Worm (Caenorhabditis elegans) whole organism, midembryonic: ENCODE data around the gene C54F6.15.

Source experiments
- T22C8.4 ChIP-seq: fragments of 200-800 bp; sonication (Bioruptor generic); IDR thresholded peaks from 2 replicates; pipeline ENCODE4 v1.3.6; 2022; ENCODE audit warnings: missing genetic modification characterization, missing compliant biosample characterization
- cog-1 ChIP-seq: sonication (generic microtip); optimal IDR thresholded peaks from 2 replicates; lab custom pipeline; 2016; ENCODE audit warnings: missing genetic modification characterization, missing compliant biosample characterization
- flt-1 ChIP-seq: fragments of 200-800 bp; sonication (Bioruptor generic); IDR thresholded peaks from 2 replicates; pipeline ENCODE4 v1.3.6; 2022; ENCODE audit warnings: missing genetic modification characterization, missing compliant biosample characterization
- klf-2 ChIP-seq: fragments of 200-800 bp; sonication (Bioruptor generic); conservative IDR thresholded peaks from 2 replicates; pipeline ENCODE4 v1.3.6; 2022; ENCODE audit warnings: missing genetic modification reagents, missing genetic modification characterization, missing compliant biosample characterization
- med-1 ChIP-seq: sonication (generic microtip); optimal IDR thresholded peaks from 2 replicates; lab custom pipeline; 2017; ENCODE audit warnings: missing genetic modification characterization, mild to moderate bottlenecking, missing compliant biosample characterization, antibody characterized with exemption, missing genetic modification reagents; ENCODE audit not compliant: insufficient read depth
- ref-1 ChIP-seq: fragments of 200-800 bp; sonication (Bioruptor generic); conservative IDR thresholded peaks from 2 replicates; pipeline ENCODE4 v1.3.6; 2022; ENCODE audit warnings: missing genetic modification reagents, missing genetic modification characterization, missing compliant biosample characterization
- tab-1 ChIP-seq: fragments of 200-800 bp; sonication (Bioruptor generic); IDR thresholded peaks from 2 replicates; pipeline ENCODE4 v1.3.6; 2022; ENCODE audit warnings: missing genetic modification characterization, missing compliant biosample characterization
- ztf-23 ChIP-seq: fragments of 200-800 bp; sonication (Bioruptor generic); IDR thresholded peaks from 2 replicates; pipeline ENCODE4 v1.3.6; 2022; ENCODE audit warnings: missing genetic modification reagents, missing genetic modification characterization, missing compliant biosample characterization
- ztf-29 ChIP-seq: fragments of 200-800 bp; sonication (Bioruptor generic); IDR thresholded peaks from 2 replicates; pipeline ENCODE4 v1.3.6; 2022; ENCODE audit warnings: missing genetic modification reagents, missing genetic modification characterization, missing compliant biosample characterization

Gene C54F6.15

DNA sequence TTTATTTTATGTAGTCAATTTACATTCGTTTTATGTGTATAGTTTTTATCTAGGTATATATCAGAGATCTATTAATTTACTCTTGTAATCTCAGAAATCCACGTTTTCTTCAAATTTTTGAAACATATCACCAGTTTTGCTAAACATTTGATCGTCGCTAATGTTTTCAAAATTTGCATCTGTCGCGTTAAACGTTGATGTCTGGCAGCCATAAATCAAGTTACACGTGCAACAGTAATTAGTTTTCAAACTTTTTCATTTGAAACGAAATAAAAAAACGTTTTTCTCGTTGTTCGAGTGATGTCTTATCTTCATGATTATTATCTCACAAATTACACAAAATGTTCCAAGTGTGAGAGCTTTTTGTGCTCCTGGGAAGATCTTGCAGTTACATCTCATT is 24.7 kb downstream of the C54F6.15 start, which contains the start of gene srh-79:
srh-79 (plus strand) TSS at position 301 of the 400 bp plus-strand sequence.
- TF ChIP-seq tab-1, result no peak
- TF ChIP-seq flt-1 (GFP tag; lab: Robert Waterston, UW), result no peak
- no peak for TF ChIP-seq ref-1 (GFP tag; lab: Robert Waterston, UW)
- no peak for TF ChIP-seq klf-2
- no peak for TF ChIP-seq ztf-23 (GFP tag; lab: Robert Waterston, UW)
- no peak for TF ChIP-seq ztf-29 (GFP tag; lab: Robert Waterston, UW)
- no peak for TF ChIP-seq cog-1 (tag; lab: Kevin White, UChicago)
- no peak for TF ChIP-seq med-1 (GFP tag; lab: Kevin White, UChicago)
- no peak for TF ChIP-seq T22C8.4 (GFP tag; lab: Robert Waterston, UW)

DNA sequence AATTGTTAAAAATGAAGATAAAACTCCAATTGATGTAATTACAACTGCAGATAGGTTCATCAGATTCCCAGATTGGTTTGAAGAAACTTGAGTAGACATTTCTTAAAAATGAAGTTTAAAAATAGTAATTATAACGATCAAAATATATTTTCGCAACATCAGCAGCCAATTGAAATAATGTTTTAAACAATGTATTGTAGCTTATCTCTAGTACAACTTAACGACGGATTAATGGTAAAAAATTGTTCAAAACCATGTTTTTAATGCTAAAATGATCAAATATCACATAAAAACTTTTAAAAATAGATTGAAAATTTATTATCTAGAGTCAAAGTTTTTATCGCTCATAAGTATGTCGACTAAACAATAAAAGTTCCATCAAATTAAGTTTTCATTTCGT is 27.0 kb downstream of the C54F6.15 start, which contains the start of gene srbc-11:
srbc-11 (minus strand) TSS at position 101 of the 400 bp plus-strand sequence.
- no peak for TF ChIP-seq ref-1 (GFP tag; lab: Robert Waterston, UW)
- TF ChIP-seq T22C8.4 (GFP tag; lab: Robert Waterston, UW), result no peak
- no peak for TF ChIP-seq ztf-29 (GFP tag; lab: Robert Waterston, UW)
- no peak for TF ChIP-seq cog-1 (tag; lab: Kevin White, UChicago)
- no peak for TF ChIP-seq flt-1 (GFP tag; lab: Robert Waterston, UW)
- no peak for TF ChIP-seq klf-2
- no peak for TF ChIP-seq ztf-23 (GFP tag; lab: Robert Waterston, UW)
- no peak for TF ChIP-seq tab-1
- TF ChIP-seq med-1 (GFP tag; lab: Kevin White, UChicago), result no peak

DNA sequence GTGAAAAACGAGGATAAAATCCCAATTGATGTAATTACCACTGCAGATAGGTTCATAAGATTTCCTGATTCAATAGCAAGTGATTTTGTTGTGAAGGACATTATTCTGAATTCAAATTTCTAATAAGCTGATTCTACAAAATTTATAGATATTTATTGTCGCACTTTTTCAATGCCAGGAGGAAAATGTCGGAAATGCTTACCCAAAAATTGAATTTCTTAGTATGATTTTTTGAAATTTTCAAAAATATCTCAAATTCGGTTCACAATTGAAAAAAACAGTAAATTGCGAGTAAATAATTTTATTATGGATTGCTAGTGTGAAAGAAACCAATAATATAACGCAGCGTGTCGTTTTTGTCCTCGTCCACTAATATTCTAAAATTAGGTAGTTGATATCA is 29.3 kb downstream of the C54F6.15 start, which contains the start of gene srbc-10:
srbc-10 (minus strand) TSS at position 101 of the 400 bp plus-strand sequence.
- no peak for TF ChIP-seq ztf-23 (GFP tag; lab: Robert Waterston, UW)
- no peak for TF ChIP-seq klf-2

DNA sequence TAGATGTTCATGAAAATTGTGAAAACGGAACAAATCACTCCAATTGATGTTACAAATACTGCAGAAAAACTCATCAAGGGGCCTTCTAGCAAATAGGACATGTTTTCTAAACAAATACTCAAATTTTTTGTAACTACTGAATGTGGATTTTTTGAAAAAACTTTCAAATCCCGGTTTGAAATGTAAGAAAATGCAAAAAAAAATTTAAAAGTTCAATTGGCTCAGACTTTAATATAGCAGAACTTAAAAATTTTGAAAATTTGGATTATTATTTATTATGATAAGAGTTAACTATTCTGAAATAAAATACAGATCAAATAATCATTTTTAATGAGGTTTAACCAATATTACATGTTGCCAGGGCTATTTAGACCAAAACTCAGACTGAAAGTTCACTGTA is 31.8 kb downstream of the C54F6.15 start, which contains the start of gene srbc-9:
srbc-9 (minus strand) TSS at position 101 of the 400 bp plus-strand sequence.
- TF ChIP-seq ztf-29 (GFP tag; lab: Robert Waterston, UW), result no peak
- no peak for TF ChIP-seq klf-2
- TF ChIP-seq ztf-23 (GFP tag; lab: Robert Waterston, UW), result no peak
- TF ChIP-seq ref-1 (GFP tag; lab: Robert Waterston, UW), result no peak
- no peak for TF ChIP-seq T22C8.4 (GFP tag; lab: Robert Waterston, UW)

DNA sequence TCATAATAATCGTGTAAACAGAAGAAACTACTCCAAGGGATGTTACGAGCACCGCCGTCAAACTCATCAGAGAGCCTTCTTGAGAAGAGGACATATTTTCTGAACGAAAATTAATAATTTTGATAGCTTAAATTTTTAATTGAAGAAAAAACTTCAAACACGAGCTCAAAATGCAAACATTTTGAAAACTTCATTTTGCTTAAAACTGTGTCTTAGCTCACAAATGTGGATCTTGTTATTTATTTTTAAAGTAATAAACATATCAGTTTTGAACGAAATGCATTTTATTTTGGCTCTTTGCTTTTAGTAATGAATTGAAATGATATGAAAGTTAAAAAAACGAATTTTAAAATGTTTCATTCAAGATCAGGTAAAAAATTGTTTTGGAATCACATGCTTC is 34.7 kb downstream of the C54F6.15 start, which contains the start of gene srbc-7:
srbc-7 (minus strand) TSS at position 101 of the 400 bp plus-strand sequence.
- no peak for TF ChIP-seq cog-1 (tag; lab: Kevin White, UChicago)
- no peak for TF ChIP-seq ztf-23 (GFP tag; lab: Robert Waterston, UW)
- TF ChIP-seq ztf-29 (GFP tag; lab: Robert Waterston, UW), result no peak
- no peak for TF ChIP-seq ref-1 (GFP tag; lab: Robert Waterston, UW)
- TF ChIP-seq klf-2, result no peak

DNA sequence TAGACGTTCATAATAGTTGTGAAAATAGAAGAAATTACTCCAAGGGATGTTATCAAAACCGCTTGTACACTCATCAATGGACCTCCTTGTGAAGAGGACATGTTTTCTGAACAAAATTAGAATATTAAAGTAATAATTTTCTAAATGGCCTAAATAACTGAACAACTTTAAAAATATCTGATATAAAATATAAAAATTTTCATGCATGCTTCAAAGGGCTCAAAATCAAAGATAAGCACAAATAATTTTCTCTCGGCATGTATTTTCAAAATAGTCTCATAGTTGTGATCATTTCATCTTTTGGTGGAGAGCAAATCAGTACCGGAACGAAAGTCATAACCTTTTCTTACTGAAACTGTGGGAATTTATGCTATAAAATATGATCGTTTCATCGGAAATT is 37.2 kb downstream of the C54F6.15 start, which contains the start of gene srbc-8:
srbc-8 (minus strand) TSS at position 101 of the 400 bp plus-strand sequence.
- TF ChIP-seq tab-1 (no peak), T22C8.4 (GFP tag; lab: Robert Waterston, UW) (no peak), ztf-29 (GFP tag; lab: Robert Waterston, UW) (no peak), ztf-23 (GFP tag; lab: Robert Waterston, UW) (no peak), cog-1 (tag; lab: Kevin White, UChicago) (no peak), klf-2 (no peak), ref-1 (GFP tag; lab: Robert Waterston, UW) (no peak), flt-1 (GFP tag; lab: Robert Waterston, UW) (no peak), med-1 (GFP tag; lab: Kevin White, UChicago) (no peak)

DNA sequence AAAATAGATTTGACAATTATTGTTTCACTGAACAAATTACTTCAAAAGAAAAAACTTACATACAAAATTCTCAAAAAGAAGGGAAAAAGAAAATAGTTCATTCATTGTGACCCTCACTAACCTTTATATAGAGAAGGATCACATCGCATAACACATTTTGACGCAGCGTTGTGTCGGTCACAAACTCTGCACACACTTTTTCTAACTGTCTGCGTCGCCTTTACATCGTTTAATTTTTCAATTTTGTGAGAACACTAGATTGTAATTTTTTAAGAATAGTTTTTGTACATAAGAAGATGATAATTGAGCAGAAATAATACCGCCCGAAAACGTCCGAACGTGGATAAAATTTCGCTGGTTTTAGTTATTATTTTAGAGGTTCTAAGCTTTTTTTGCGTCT is 41.2 kb downstream of the C54F6.15 start, which contains the start of gene C18B10.6:
C18B10.6 (minus strand) TSS at position 101 of the 400 bp plus-strand sequence.
- no peak for TF ChIP-seq T22C8.4 (GFP tag; lab: Robert Waterston, UW)
- TF ChIP-seq med-1 (GFP tag; lab: Kevin White, UChicago), result no peak
- TF ChIP-seq flt-1 (GFP tag; lab: Robert Waterston, UW), result no peak
- TF ChIP-seq klf-2, result no peak
- TF ChIP-seq ztf-23 (GFP tag; lab: Robert Waterston, UW), result no peak
- no peak for TF ChIP-seq ztf-29 (GFP tag; lab: Robert Waterston, UW)
- no peak for TF ChIP-seq cog-1 (tag; lab: Kevin White, UChicago)
- TF ChIP-seq ref-1 (GFP tag; lab: Robert Waterston, UW), result no peak
- TF ChIP-seq tab-1, result no peak

DNA sequence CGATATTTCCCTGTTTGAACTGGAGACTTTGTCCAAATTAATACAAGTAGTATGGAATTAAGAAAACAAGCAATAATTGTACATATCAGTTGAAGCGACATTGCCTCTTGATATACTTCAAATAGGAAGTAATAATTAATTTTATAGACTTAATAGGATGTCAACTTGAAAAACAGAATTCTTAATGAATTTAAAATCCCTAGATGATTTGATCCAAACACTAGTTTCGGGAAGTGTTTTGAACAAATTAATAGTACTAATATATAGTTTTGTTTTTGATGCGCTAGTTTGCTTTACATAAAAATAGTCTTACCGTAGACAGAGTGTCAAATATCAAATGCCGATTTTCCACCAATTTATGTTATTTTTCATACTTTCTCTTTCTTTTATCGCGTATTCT is 43.8 kb downstream of the C54F6.15 start, which contains the start of gene str-190:
str-190 (minus strand) TSS at position 101 of the 400 bp plus-strand sequence.
- no peak for TF ChIP-seq T22C8.4 (GFP tag; lab: Robert Waterston, UW)
- TF ChIP-seq tab-1, result no peak
- TF ChIP-seq ztf-23 (GFP tag; lab: Robert Waterston, UW), result no peak

DNA sequence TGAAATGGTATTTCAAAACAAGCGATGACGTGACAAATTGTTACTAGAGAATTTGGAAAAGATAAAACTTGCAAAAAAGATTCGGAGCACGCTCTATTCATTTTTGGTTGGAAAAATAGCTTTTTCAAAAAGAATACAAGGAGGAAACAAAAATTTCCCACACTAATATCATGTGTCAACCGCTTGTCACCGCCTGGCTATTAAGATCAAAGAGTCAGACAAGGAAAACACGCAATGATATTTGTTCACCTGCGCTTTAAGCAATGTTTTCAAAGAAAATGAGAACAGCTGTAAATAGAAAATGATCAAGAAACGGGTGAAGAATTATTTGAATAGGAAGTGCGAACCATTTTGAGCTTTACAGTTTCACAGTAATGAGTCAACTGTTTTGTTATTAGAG is 45.4 kb downstream of the C54F6.15 start, which contains the start of gene srh-125:
srh-125 (minus strand) TSS at position 101 of the 400 bp plus-strand sequence.
- TF ChIP-seq tab-1, result no peak
- no peak for TF ChIP-seq ref-1 (GFP tag; lab: Robert Waterston, UW)
- TF ChIP-seq cog-1 (tag; lab: Kevin White, UChicago), result no peak
- TF ChIP-seq flt-1 (GFP tag; lab: Robert Waterston, UW), result no peak
- TF ChIP-seq ztf-29 (GFP tag; lab: Robert Waterston, UW), result no peak
- TF ChIP-seq klf-2, result no peak
- no peak for TF ChIP-seq T22C8.4 (GFP tag; lab: Robert Waterston, UW)
- TF ChIP-seq med-1 (GFP tag; lab: Kevin White, UChicago), result no peak
- no peak for TF ChIP-seq ztf-23 (GFP tag; lab: Robert Waterston, UW)

DNA sequence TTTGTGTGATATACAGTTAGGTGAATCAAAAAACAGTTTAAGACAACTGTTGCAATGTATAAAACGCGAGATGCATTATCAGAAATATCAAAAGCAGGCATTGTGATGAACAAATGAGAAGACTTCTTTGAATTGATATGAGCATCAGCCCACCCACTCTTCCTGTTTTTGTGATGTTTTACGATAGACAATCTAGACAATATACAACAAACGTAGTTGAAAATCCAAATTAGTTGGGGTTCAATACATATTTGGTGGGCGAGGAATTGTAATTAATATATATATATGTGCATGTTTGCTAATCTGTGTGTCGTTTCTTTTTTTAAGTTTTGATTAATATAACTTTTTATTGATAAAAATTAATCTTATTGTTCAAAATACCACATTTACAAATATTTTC is 49.4 kb downstream of the C54F6.15 start, which contains the start of gene str-28:
str-28 (minus strand) TSS at position 101 of the 400 bp plus-strand sequence.
- no peak for TF ChIP-seq tab-1
- no peak for TF ChIP-seq ztf-23 (GFP tag; lab: Robert Waterston, UW)
- TF ChIP-seq flt-1 (GFP tag; lab: Robert Waterston, UW), result no peak
- TF ChIP-seq ztf-29 (GFP tag; lab: Robert Waterston, UW), result no peak
- TF ChIP-seq T22C8.4 (GFP tag; lab: Robert Waterston, UW), result no peak
- no peak for TF ChIP-seq med-1 (GFP tag; lab: Kevin White, UChicago)
